Worm (Caenorhabditis elegans): Measurements from ENCODE around the gene ZK945.8.

DNA sequence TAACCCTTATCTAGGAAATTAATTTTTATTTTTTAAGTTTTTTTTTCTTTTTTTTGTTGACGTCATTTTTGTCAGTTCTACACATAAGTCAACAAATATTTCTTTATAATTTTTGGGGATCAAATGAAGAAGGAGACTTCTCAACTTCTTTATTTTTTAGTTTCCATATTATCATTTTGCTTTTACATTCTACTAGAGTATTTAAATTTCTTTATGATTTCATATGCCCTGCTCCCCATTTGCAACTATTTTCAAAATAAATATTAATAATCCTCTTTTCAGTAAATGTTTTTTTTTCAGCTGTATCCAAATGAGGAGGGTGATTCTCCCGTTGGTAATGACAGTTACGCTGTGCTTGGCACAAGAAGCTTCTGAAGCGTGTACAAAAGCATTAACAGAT, 28.9 kb downstream of the ZK945.8 start, which contains the start of gene phg-1:
- TF ChIP-seq ama-1 (optimal IDR thresholded peaks at IDR 0.05) = no peak
- TF ChIP-seq fos-1 (tag; optimal IDR thresholded peaks at IDR 0.05) = no peak
- TF ChIP-seq lin-13 (GFP tag; optimal IDR thresholded peaks at IDR 0.05) = no peak
- TF ChIP-seq F13H6.1 (tag; optimal IDR thresholded peaks at IDR 0.05) = no peak

Measured in whole organism, L2 larva.